Fruit fly (Drosophila melanogaster) whole organism, pupa: Measurements from ENCODE around the gene dlp.

Source experiments
- CG10348 ChIP-seq: fragments of 200-800 bp; sonication (Bioruptor generic); IDR thresholded peaks from 2 replicates; pipeline ENCODE4 v1.3.6; 2022; ENCODE audit warnings: missing biosample characterization, missing genetic modification characterization
- CG12605 ChIP-seq: fragments of 200-800 bp; sonication (Bioruptor generic); IDR thresholded peaks from 2 replicates; pipeline ENCODE4 v1.3.6; 2022; ENCODE audit warnings: missing biosample characterization, missing genetic modification characterization
- CG13204 ChIP-seq: fragments of 200-800 bp; sonication (Bioruptor generic); optimal IDR thresholded peaks from 2 replicates; lab custom pipeline; 2018; ENCODE audit warnings: missing biosample characterization, mild to moderate bottlenecking, missing genetic modification characterization, moderate library complexity
- CG14655 ChIP-seq: fragments of 200-800 bp; sonication (Bioruptor generic); optimal IDR thresholded peaks from 3 replicates; lab custom pipeline; 2017; ENCODE audit warnings: mild to moderate bottlenecking, missing biosample characterization, missing genetic modification reagents, missing genetic modification characterization
- CG15710 ChIP-seq: fragments of 200-800 bp; sonication (Bioruptor generic); optimal IDR thresholded peaks from 2 replicates; lab custom pipeline; 2018; ENCODE audit warnings: missing biosample characterization, mild to moderate bottlenecking, missing genetic modification characterization, moderate library complexity
- CG17806 ChIP-seq: fragments of 200-800 bp; sonication (Bioruptor generic); optimal IDR thresholded peaks from 2 replicates; lab custom pipeline; 2018; ENCODE audit warnings: missing biosample characterization, mild to moderate bottlenecking, missing genetic modification characterization, moderate library complexity
- CG34367 ChIP-seq: fragments of 200-800 bp; sonication (Bioruptor generic); optimal IDR thresholded peaks from 2 replicates; lab custom pipeline; 2018; ENCODE audit warnings: missing biosample characterization, mild to moderate bottlenecking, missing genetic modification characterization
- CG4496 ChIP-seq: fragments of 200-800 bp; sonication (Bioruptor generic); IDR thresholded peaks from 3 replicates; pipeline ENCODE4 v1.3.6; 2022; ENCODE audit warnings: missing biosample characterization, missing genetic modification characterization
- CG8159 ChIP-seq: fragments of 200-800 bp; sonication (Bioruptor generic); optimal IDR thresholded peaks from 3 replicates; lab custom pipeline; 2018; ENCODE audit warnings: missing biosample characterization, mild to moderate bottlenecking, missing genetic modification characterization, moderate library complexity
- CG8301 ChIP-seq: fragments of 200-800 bp; sonication (Bioruptor generic); optimal IDR thresholded peaks from 2 replicates; lab custom pipeline; 2018; ENCODE audit warnings: missing biosample characterization, mild to moderate bottlenecking, missing genetic modification characterization
- CG9948 ChIP-seq: fragments of 200-800 bp; sonication (Bioruptor generic); optimal IDR thresholded peaks from 2 replicates; lab custom pipeline; 2018; ENCODE audit warnings: missing biosample characterization, mild to moderate bottlenecking, missing genetic modification characterization, moderate library complexity
- D1 ChIP-seq: fragments of 200-800 bp; sonication (Bioruptor generic); optimal IDR thresholded peaks from 2 replicates; lab custom pipeline; 2018; ENCODE audit warnings: missing biosample characterization, mild to moderate bottlenecking, missing genetic modification characterization, moderate library complexity
- EcR ChIP-seq: fragments of 200-800 bp; sonication (Bioruptor generic); optimal IDR thresholded peaks from 3 replicates; lab custom pipeline; 2019; ENCODE audit warnings: missing biosample characterization, missing genetic modification characterization, mild to moderate bottlenecking, moderate library complexity, missing genetic modification reagents
- Ets98B ChIP-seq: fragments of 200-800 bp; sonication (Bioruptor generic); IDR thresholded peaks from 2 replicates; pipeline ENCODE4 v1.3.6; 2022; ENCODE audit warnings: missing biosample characterization, missing genetic modification characterization
- Pif1A ChIP-seq: fragments of 200-800 bp; sonication (Bioruptor generic); optimal IDR thresholded peaks from 3 replicates; lab custom pipeline; 2016; ENCODE audit warnings: missing biosample characterization, missing genetic modification characterization
- Pif1B ChIP-seq: fragments of 200-800 bp; sonication (Bioruptor generic); optimal IDR thresholded peaks from 3 replicates; lab custom pipeline; 2016; ENCODE audit warnings: missing biosample characterization, missing genetic modification characterization
- Snoo ChIP-seq: fragments of 200-800 bp; sonication (Bioruptor generic); optimal IDR thresholded peaks from 3 replicates; lab custom pipeline; 2017; ENCODE audit warnings: missing biosample characterization, mild to moderate bottlenecking, missing genetic modification characterization, inconsistent platforms
- fd96Ca ChIP-seq: fragments of 200-800 bp; sonication (Bioruptor generic); IDR thresholded peaks from 3 replicates; pipeline ENCODE4 v1.3.6; 2022; ENCODE audit warnings: missing biosample characterization, missing genetic modification characterization
- gl ChIP-seq: fragments of 200-800 bp; sonication (Bioruptor generic); optimal IDR thresholded peaks from 2 replicates; lab custom pipeline; 2018; ENCODE audit warnings: missing biosample characterization, mild to moderate bottlenecking, missing genetic modification characterization
- rn ChIP-seq: fragments of 200-800 bp; sonication (Bioruptor generic); IDR thresholded peaks from 2 replicates; pipeline ENCODE4 v1.3.6; 2022; ENCODE audit warnings: missing biosample characterization, missing genetic modification characterization

Gene dlp

DNA sequence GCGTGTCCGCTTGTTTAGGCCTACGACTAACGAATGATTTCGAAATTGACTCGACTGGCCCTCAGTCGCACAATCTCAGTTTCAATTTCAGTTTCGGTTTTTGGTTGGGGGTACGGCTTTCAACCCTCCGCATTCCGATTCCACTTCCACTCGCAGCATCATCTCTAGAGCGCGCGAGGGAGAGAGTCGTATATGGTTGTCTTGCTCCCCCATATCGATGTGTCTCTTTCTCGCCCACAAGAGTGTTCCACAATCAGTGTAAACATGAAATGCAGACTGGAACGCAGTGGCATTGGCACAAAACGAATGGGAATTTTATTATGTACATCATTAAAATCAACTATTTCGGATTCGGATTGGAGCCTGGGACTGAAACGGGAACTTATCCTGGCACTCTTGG, 32.9 kb upstream of the dlp start, which contains the start of gene HGTX:
HGTX (minus strand) TSS at position 38 of the 400 bp plus-strand sequence.
- TF ChIP-seq rn: no peak
- TF ChIP-seq CG4496 (GFP tag; lab: Robert Waterston, UW): no peak

dm6 chr3L:14600570-14600969, 31.8 kb upstream of the dlp start:
- no peak for TF ChIP-seq gl (tag; lab: Kevin White, UChicago)
- no peak for TF ChIP-seq CG9948 (tag; lab: Kevin White, UChicago)
- no peak for TF ChIP-seq CG17806 (tag; lab: Kevin White, UChicago)
- no peak for TF ChIP-seq CG8159 (tag; lab: Kevin White, UChicago)

DNA sequence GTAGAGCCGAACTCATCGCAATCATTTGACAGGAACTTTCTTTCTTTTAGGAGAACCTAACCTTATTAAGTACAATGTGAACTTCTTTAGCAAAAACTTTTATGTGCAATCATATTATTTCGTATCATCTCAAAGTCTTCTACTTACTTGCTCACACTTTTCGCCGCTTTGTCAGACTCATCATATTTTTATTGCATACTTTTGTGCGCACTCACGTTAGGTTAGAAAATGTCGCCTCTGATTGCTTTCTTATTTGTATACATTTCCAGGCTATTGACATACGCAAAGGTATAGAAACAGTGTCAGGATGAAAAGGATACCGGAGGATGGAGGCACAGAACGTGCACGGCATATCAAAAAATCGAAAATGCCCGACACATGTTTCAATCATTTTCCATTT, 29.2 kb upstream of the dlp start:
- TF ChIP-seq CG10348 (GFP tag; lab: Robert Waterston, UW): no peak
- no peak for TF ChIP-seq fd96Ca (GFP tag; lab: Robert Waterston, UW)
- TF ChIP-seq gl (tag; lab: Kevin White, UChicago): no peak
- TF ChIP-seq Ets98B (GFP tag; lab: Robert Waterston, UW): no peak
- TF ChIP-seq CG13204 (GFP tag; lab: Kevin White, UChicago): no peak
- TF ChIP-seq Snoo: no peak
- peak; percentile 27 for TF ChIP-seq D1

DNA sequence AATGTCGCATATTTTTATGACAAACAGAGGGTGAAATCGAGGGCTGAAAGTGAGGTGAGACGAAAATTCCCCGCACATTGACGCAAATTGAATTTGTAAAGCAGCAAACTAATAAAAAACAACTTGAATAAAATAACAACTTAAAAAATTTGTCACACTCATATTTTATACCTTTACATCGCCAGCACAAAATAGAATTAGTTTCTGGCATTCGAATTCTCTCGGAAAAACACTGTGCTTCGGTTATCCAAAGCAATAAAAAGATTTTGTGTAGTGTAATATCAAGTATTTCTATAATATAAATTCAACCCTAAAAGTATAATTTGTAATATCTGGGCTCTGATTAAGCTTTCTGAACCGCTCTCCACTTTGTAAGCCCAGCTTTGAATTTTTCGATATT, 27.1 kb upstream of the dlp start:
- TF ChIP-seq Snoo (no peak), Pif1B (GFP tag; lab: Kevin White, UChicago) (no peak)

dm6 chr3L:14607620-14608019, 24.8 kb upstream of the dlp start:
- no peak for TF ChIP-seq CG8159 (tag; lab: Kevin White, UChicago)
- TF ChIP-seq D1: peak; percentile 47

dm6 chr3L:14609138-14609729, 23.2 kb upstream of the dlp start:
- TF ChIP-seq EcR (GFP tag; lab: Kevin White, UChicago): peak; percentile 68
- TF ChIP-seq CG12605 (GFP tag; lab: Robert Waterston, UW): no peak

DNA sequence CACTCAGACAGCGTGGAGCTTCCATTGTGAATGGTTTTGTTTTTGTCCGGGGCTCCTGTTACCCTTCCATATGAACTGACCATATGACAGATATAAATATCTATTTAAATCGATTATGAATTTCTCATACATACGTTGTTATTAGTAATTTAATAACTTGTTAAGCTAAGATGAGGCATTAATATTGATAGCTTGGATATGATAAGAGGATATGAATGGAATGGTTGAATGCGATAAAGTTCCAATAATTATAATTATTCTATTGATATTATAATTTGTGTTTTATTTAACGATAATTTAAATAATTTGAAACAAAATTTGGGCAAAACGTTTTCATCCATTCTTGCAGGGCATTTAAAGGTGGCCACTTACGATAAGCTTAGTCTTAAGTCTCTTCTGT, 21.9 kb upstream of the dlp start:
- TF ChIP-seq Snoo (peak; percentile 35), Pif1A (GFP tag; lab: Kevin White, UChicago) (peak; percentile 18), CG17806 (tag; lab: Kevin White, UChicago) (peak; percentile 79), CG8159 (tag; lab: Kevin White, UChicago) (peak; percentile 88), rn (no peak), CG14655 (GFP tag; lab: Kevin White, UChicago) (peak; percentile 59), CG10348 (GFP tag; lab: Robert Waterston, UW) (no peak), CG12605 (GFP tag; lab: Robert Waterston, UW) (no peak), Pif1B (GFP tag; lab: Kevin White, UChicago) (peak; percentile 22), CG8301 (peak; percentile 24), gl (tag; lab: Kevin White, UChicago) (no peak), EcR (GFP tag; lab: Kevin White, UChicago) (no peak), CG4496 (GFP tag; lab: Robert Waterston, UW) (0 out of 3 replicates have a peak, but pooled peaks have one; percentile 4), CG13204 (GFP tag; lab: Kevin White, UChicago) (no peak), CG34367 (tag; lab: Kevin White, UChicago) (peak; percentile 73), CG9948 (tag; lab: Kevin White, UChicago) (peak; percentile 77), D1 (peak; percentile 22), fd96Ca (GFP tag; lab: Robert Waterston, UW) (no peak), CG15710 (tag; lab: Kevin White, UChicago) (peak; percentile 76)

DNA sequence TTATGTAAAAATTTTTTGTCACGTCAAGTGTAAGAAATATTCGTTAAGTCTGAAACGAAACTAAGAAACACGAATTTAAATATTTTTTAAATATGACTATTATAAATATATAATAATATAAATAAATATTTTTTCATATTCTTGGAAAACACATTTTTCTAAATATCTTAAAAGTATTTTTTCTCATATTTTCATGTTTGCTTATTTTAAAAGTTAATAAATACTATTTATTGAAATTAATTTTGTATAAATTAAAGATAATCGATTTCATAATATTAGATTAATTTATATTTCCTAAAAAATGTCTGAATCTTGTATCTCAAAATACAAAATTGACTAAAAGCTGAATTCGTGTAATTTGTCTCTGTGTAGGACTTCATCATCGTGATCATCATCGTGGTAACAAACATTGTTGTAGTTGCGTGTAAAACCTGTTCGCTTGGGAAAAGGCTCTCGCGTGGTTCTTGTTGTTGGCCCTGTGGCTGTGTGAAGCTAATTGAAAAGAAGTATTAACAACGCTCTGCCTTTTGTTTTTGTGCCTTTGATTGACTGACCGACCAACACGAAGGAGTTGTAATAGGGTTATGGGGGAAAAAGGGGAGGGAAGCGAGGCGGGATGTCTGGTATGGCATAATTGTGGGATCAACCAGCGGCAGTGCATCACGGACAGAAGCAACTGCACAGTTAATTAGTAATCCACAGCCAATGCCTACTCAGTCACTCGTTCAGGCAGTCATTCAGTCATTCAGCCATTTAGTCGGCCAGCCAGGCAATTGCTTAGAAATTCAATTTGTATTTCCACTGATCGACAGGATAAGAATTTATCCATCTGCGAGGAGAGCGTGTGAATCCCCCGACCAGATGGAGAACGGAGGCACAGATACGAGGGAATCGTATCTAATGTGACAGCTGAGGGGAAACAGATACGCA, 20.7 kb upstream of the dlp start:
- TF ChIP-seq CG4496 (GFP tag; lab: Robert Waterston, UW) (no peak), CG15710 (tag; lab: Kevin White, UChicago) (peak; percentile 48), CG10348 (GFP tag; lab: Robert Waterston, UW) (no peak), CG13204 (GFP tag; lab: Kevin White, UChicago) (no peak), CG17806 (tag; lab: Kevin White, UChicago) (peak; percentile 37), CG14655 (GFP tag; lab: Kevin White, UChicago) (peak; percentile 51), CG9948 (tag; lab: Kevin White, UChicago) (peak; percentile 64), D1 (peak; percentile 57), Pif1B (GFP tag; lab: Kevin White, UChicago) (peak; percentile 13), CG8301 (no peak), Snoo (no peak), CG34367 (tag; lab: Kevin White, UChicago) (peak; percentile 5), CG8159 (tag; lab: Kevin White, UChicago) (peak; percentile 79)
- TF ChIP-seq, all 21 proteins: peak for 8
